Fruit fly (Drosophila melanogaster): ENCODE data around the gene dsh.

dm6 chrX:11389494-11390447 lies 34.1 kb downstream of the dsh start:
- TF ChIP-seq psq (optimal IDR thresholded peaks at IDR 0.05) (no peak), usp (GFP tag; optimal IDR thresholded peaks at IDR 0.05) (no peak), CG8478 (optimal IDR thresholded peaks at IDR 0.05) (no peak), EcR (GFP tag; optimal IDR thresholded peaks at IDR 0.05) (no peak), pan (optimal IDR thresholded peaks at IDR 0.05) (no peak)
